Worm (Caenorhabditis elegans) whole organism, L2 larva: ENCODE data around the gene fbxb-30.
"Not testable (repeated sequence)": the region's sequence is repeated elsewhere in the genome, so short reads cannot be mapped to it uniquely, and the experiment has no call there.

Experiments used
- C34F6.9 ChIP-seq: fragments of 150-350 bp; optimal IDR thresholded peaks from 2 replicates; lab custom pipeline; 2014; ENCODE audit warnings: missing biosample characterization, missing genetic modification characterization
- Y55F3AM.14 ChIP-seq: fragments of 200-800 bp; sonication (Bioruptor generic); optimal IDR thresholded peaks from 2 replicates; lab custom pipeline; 2018; ENCODE audit warnings: mild to moderate bottlenecking, missing genetic modification characterization, missing compliant biosample characterization
- ZK546.5 ChIP-seq: sonication (generic microtip); optimal IDR thresholded peaks from 2 replicates; lab custom pipeline; 2017; ENCODE audit warnings: missing biosample characterization, missing genetic modification characterization
- alr-1 ChIP-seq: fragments of 150-350 bp; optimal IDR thresholded peaks from 2 replicates; lab custom pipeline; 2014; ENCODE audit warnings: missing biosample characterization, missing genetic modification characterization
- aly-2 ChIP-seq: fragments of 150-350 bp; optimal IDR thresholded peaks from 2 replicates; lab custom pipeline; 2014; ENCODE audit warnings: missing biosample characterization, missing genetic modification characterization
- ama-1 ChIP-seq: fragments of 150-350 bp; optimal IDR thresholded peaks from 2 replicates; lab custom pipeline; 2018; ENCODE audit warnings: inconsistent platforms
- blmp-1 ChIP-seq: sonication (generic microtip); optimal IDR thresholded peaks from 2 replicates; lab custom pipeline; 2017; ENCODE audit warnings: missing genetic modification characterization, mild to moderate bottlenecking, missing compliant biosample characterization, antibody characterized with exemption, moderate library complexity; ENCODE audit not compliant: insufficient read depth
- egl-27 ChIP-seq: sonication (generic microtip); optimal IDR thresholded peaks from 3 replicates; lab custom pipeline; 2017; ENCODE audit warnings: missing biosample characterization, missing genetic modification reagents, missing genetic modification characterization
- elt-3 ChIP-seq: sonication (generic microtip); optimal IDR thresholded peaks from 2 replicates; lab custom pipeline; 2017; ENCODE audit warnings: missing biosample characterization, missing genetic modification characterization
- fos-1 ChIP-seq: fragments of 150-350 bp; optimal IDR thresholded peaks from 2 replicates; lab custom pipeline; 2014; ENCODE audit warnings: missing biosample characterization, missing genetic modification characterization
- gmeb-1 ChIP-seq: fragments of 150-350 bp; optimal IDR thresholded peaks from 2 replicates; lab custom pipeline; 2014; ENCODE audit warnings: missing biosample characterization, missing genetic modification characterization
- lin-11 ChIP-seq: fragments of 150-350 bp; sonication (generic microtip); optimal IDR thresholded peaks from 2 replicates; lab custom pipeline; 2014; ENCODE audit warnings: missing biosample characterization, missing genetic modification characterization, inconsistent platforms, mixed read lengths
- lin-39 ChIP-seq: fragments of 150-350 bp; optimal IDR thresholded peaks from 2 replicates; lab custom pipeline; 2014; ENCODE audit warnings: missing biosample characterization, missing genetic modification reagents, missing genetic modification characterization
- mab-5 ChIP-seq: fragments of 150-350 bp; optimal IDR thresholded peaks from 2 replicates; lab custom pipeline; 2014; ENCODE audit warnings: missing biosample characterization, missing genetic modification characterization
- mbf-1 ChIP-seq: sonication (generic microtip); optimal IDR thresholded peaks from 2 replicates; lab custom pipeline; 2017; ENCODE audit warnings: missing biosample characterization, missing genetic modification characterization
- nhr-10 ChIP-seq: sonication (generic microtip); optimal IDR thresholded peaks from 2 replicates; lab custom pipeline; 2017; ENCODE audit warnings: missing biosample characterization, missing genetic modification characterization
- nhr-12 ChIP-seq: fragments of 150-350 bp; optimal IDR thresholded peaks from 2 replicates; lab custom pipeline; 2014; ENCODE audit warnings: missing biosample characterization, missing genetic modification characterization
- nhr-23 ChIP-seq: fragments of 150-350 bp; optimal IDR thresholded peaks from 2 replicates; lab custom pipeline; 2014; ENCODE audit warnings: missing biosample characterization, missing genetic modification reagents, missing genetic modification characterization
- nhr-237 ChIP-seq: fragments of 150-350 bp; optimal IDR thresholded peaks from 2 replicates; lab custom pipeline; 2014; ENCODE audit warnings: missing biosample characterization, missing genetic modification characterization
- nhr-25 ChIP-seq: fragments of 150-350 bp; sonication (generic microtip); optimal IDR thresholded peaks from 3 replicates; lab custom pipeline; 2014; ENCODE audit warnings: missing biosample characterization, missing genetic modification characterization
- nhr-6 ChIP-seq: fragments of 150-350 bp; optimal IDR thresholded peaks from 2 replicates; lab custom pipeline; 2014; ENCODE audit warnings: missing biosample characterization, missing genetic modification characterization
- skn-1 ChIP-seq: sonication (generic microtip); optimal IDR thresholded peaks from 2 replicates; lab custom pipeline; 2017; ENCODE audit warnings: missing biosample characterization, missing genetic modification characterization
- sma-3 ChIP-seq: sonication (generic microtip); optimal IDR thresholded peaks from 2 replicates; lab custom pipeline; 2016; ENCODE audit warnings: missing genetic modification reagents, missing genetic modification characterization, missing compliant biosample characterization
- sma-9 ChIP-seq, 2 experiments: fragments of 150-350 bp in 1 of 2; sonication (generic microtip) in 1 of 2; optimal IDR thresholded peaks; 2 replicates each; lab custom pipeline; 2014 to 2016; ENCODE audit warnings: missing genetic modification characterization in 2 of 2, mild to moderate bottlenecking in 1 of 2, missing biosample characterization in 1 of 2, missing compliant biosample characterization in 1 of 2, missing genetic modification reagents in 1 of 2, moderate library complexity in 1 of 2
- snpc-4 ChIP-seq: fragments of 150-350 bp; optimal IDR thresholded peaks from 2 replicates; lab custom pipeline; 2014; ENCODE audit warnings: missing biosample characterization, missing genetic modification characterization
- unc-62 ChIP-seq: fragments of 150-350 bp; optimal IDR thresholded peaks from 2 replicates; lab custom pipeline; 2014; ENCODE audit warnings: missing biosample characterization, missing genetic modification reagents, missing genetic modification characterization

The fbxb-30 gene

ce11 chrII:961961-962360, 39.3 kb downstream of the fbxb-30 start, which contains the start of gene C32B5.13:
Gene C32B5.13 (minus strand): TSS chrII:962061.
- TF ChIP-seq mbf-1 (tag; lab: Kevin White, UChicago) (no peak), sma-9 (GFP tag; optimal IDR thresholded peaks at IDR 0.05; lab: Kevin White, UChicago) (no peak), sma-9 (tag; optimal IDR thresholded peaks at IDR 0.05; lab: Kevin White, UChicago) (no peak)
- TF ChIP-seq, all 48 proteins: peak for 0

- TF ChIP-seq lin-39 (no peak), nhr-237 (tag; lab: Kevin White, UChicago) (no peak), blmp-1 (tag; lab: Kevin White, UChicago) (no peak), Y55F3AM.14 (GFP tag; lab: Kevin White, UChicago) (no peak), nhr-10 (tag; lab: Kevin White, UChicago) (no peak), gmeb-1 (tag; lab: Kevin White, UChicago) (no peak), nhr-12 (tag; lab: Kevin White, UChicago) (no peak), alr-1 (tag; lab: Kevin White, UChicago) (no peak), ZK546.5 (no peak), egl-27 (tag; lab: Kevin White, UChicago) (no peak), unc-62 (GFP tag; lab: Kevin White, UChicago) (no peak), lin-11 (tag; lab: Kevin White, UChicago) (no peak), sma-3 (GFP tag; lab: Kevin White, UChicago) (no peak)
Measured at ce11 chrII:960218-960617, 41.0 kb downstream of the fbxb-30 start, which contains the start of the genes C32B5.18 and C32B5.7. Gene C32B5.18 (plus strand): TSS chrII:960518. Gene C32B5.7 (plus strand): TSS chrII:960528.

ce11 chrII:958618-959017, 42.6 kb downstream of the fbxb-30 start, which contains the start of gene sdz-4:
Gene sdz-4 (plus strand): TSS chrII:958918.
- TF ChIP-seq lin-11 (tag; lab: Kevin White, UChicago) (no peak), nhr-25 (tag; lab: Kevin White, UChicago) (no peak), sma-9 (GFP tag; optimal IDR thresholded peaks at IDR 0.05; lab: Kevin White, UChicago) (no peak), sma-9 (tag; optimal IDR thresholded peaks at IDR 0.05; lab: Kevin White, UChicago) (no peak), ama-1 (lab: Kevin White, UChicago) (no peak), skn-1 (no peak), lin-39 (no peak), Y55F3AM.14 (GFP tag; lab: Kevin White, UChicago) (no peak), mab-5 (tag; lab: Kevin White, UChicago) (no peak), elt-3 (tag; lab: Kevin White, UChicago) (no peak), sma-3 (GFP tag; lab: Kevin White, UChicago) (no peak), aly-2 (tag; lab: Kevin White, UChicago) (no peak), fos-1 (tag; lab: Kevin White, UChicago) (no peak), snpc-4 (tag; lab: Kevin White, UChicago) (no peak), ZK546.5 (no peak), nhr-12 (tag; lab: Kevin White, UChicago) (no peak), unc-62 (GFP tag; lab: Kevin White, UChicago) (no peak), nhr-23 (tag; lab: Kevin White, UChicago) (no peak), mbf-1 (tag; lab: Kevin White, UChicago) (no peak)

ce11 chrII:954626-955025, 46.6 kb downstream of the fbxb-30 start, which contains the start of gene fbxc-7:
Gene fbxc-7 (plus strand): TSS chrII:954926.
- TF ChIP-seq nhr-12 (tag; lab: Kevin White, UChicago); snpc-4 (tag; lab: Kevin White, UChicago); C34F6.9: not testable (repeated sequence)

- TF ChIP-seq nhr-25 (tag; lab: Kevin White, UChicago) (no peak), fos-1 (tag; lab: Kevin White, UChicago) (no peak), gmeb-1 (tag; lab: Kevin White, UChicago) (no peak), C34F6.9 (no peak), nhr-6 (tag; lab: Kevin White, UChicago) (no peak)
Measured at ce11 chrII:953052-953451, 48.2 kb downstream of the fbxb-30 start.
